Fruit fly (Drosophila melanogaster) whole organism, embryonic: ENCODE data around the gene CG7058.

Experiments used
- ATbp ChIP-seq: fragments of 200-800 bp; sonication (Bioruptor generic); optimal IDR thresholded peaks from 2 replicates; lab custom pipeline; 2017; ENCODE audit warnings: missing biosample characterization, mild to moderate bottlenecking, missing genetic modification characterization, missing genetic modification reagents
- Antp ChIP-seq: fragments of 200-800 bp; sonication (Bioruptor generic); optimal IDR thresholded peaks from 3 replicates; lab custom pipeline; 2016; ENCODE audit warnings: missing biosample characterization, missing genetic modification characterization
- Bdp1 ChIP-seq: fragments of 200-800 bp; sonication (Bioruptor generic); optimal IDR thresholded peaks from 3 replicates; lab custom pipeline; 2016; ENCODE audit warnings: missing biosample characterization, missing genetic modification characterization
- CG10147 ChIP-seq: fragments of 200-800 bp; sonication (Bioruptor generic); optimal IDR thresholded peaks from 2 replicates; lab custom pipeline; 2019; ENCODE audit warnings: missing biosample characterization, mild to moderate bottlenecking, missing genetic modification characterization, moderate library complexity
- CG10209 ChIP-seq: fragments of 200-800 bp; sonication (Bioruptor generic); optimal IDR thresholded peaks from 3 replicates; lab custom pipeline; 2017; ENCODE audit warnings: missing biosample characterization, mild to moderate bottlenecking, missing genetic modification characterization, missing genetic modification reagents
- CG10267 ChIP-seq: fragments of 200-800 bp; sonication (Bioruptor generic); optimal IDR thresholded peaks from 2 replicates; lab custom pipeline; 2018; ENCODE audit warnings: missing biosample characterization, mild to moderate bottlenecking, missing genetic modification characterization, moderate library complexity
- CG10462 ChIP-seq: fragments of 200-800 bp; sonication (Bioruptor generic); optimal IDR thresholded peaks from 2 replicates; lab custom pipeline; 2016; ENCODE audit warnings: missing biosample characterization, missing genetic modification characterization
- CG10979 ChIP-seq: fragments of 200-800 bp; sonication (Bioruptor generic); optimal IDR thresholded peaks from 2 replicates; lab custom pipeline; 2018; ENCODE audit warnings: missing biosample characterization, mild to moderate bottlenecking, missing genetic modification characterization, moderate library complexity
- CG12942 ChIP-seq: fragments of 200-800 bp; sonication (Bioruptor generic); optimal IDR thresholded peaks from 3 replicates; lab custom pipeline; 2016; ENCODE audit warnings: missing biosample characterization, missing genetic modification characterization
- CG14050 ChIP-seq: fragments of 200-800 bp; sonication (Bioruptor generic); IDR thresholded peaks from 3 replicates; pipeline ENCODE4 v1.3.6; 2022; ENCODE audit warnings: missing biosample characterization, missing genetic modification characterization
- CG14965 ChIP-seq: fragments of 200-800 bp; sonication (Bioruptor generic); optimal IDR thresholded peaks from 2 replicates; lab custom pipeline; 2016; ENCODE audit warnings: missing biosample characterization, missing genetic modification characterization, borderline replicate concordance
- CG15073 ChIP-seq: fragments of 200-800 bp; sonication (Bioruptor generic); optimal IDR thresholded peaks from 2 replicates; lab custom pipeline; 2016; ENCODE audit warnings: missing biosample characterization, missing genetic modification characterization
- CG17568 ChIP-seq: fragments of 200-800 bp; sonication (Bioruptor generic); optimal IDR thresholded peaks from 2 replicates; lab custom pipeline; 2018; ENCODE audit warnings: missing biosample characterization, mild to moderate bottlenecking, missing genetic modification characterization, moderate library complexity
- CG17829 ChIP-seq: fragments of 200-800 bp; optimal IDR thresholded peaks from 2 replicates; lab custom pipeline; 2019; ENCODE audit warnings: missing biosample characterization, mild to moderate bottlenecking, missing genetic modification characterization, moderate library complexity
- CG1792 ChIP-seq: fragments of 200-800 bp; sonication (Bioruptor generic); optimal IDR thresholded peaks from 2 replicates; lab custom pipeline; 2016; ENCODE audit warnings: missing biosample characterization, missing genetic modification characterization
- CG1832 ChIP-seq: fragments of 200-800 bp; sonication (Bioruptor generic); optimal IDR thresholded peaks from 2 replicates; lab custom pipeline; 2017; ENCODE audit warnings: missing biosample characterization, mild to moderate bottlenecking, missing genetic modification characterization, inconsistent platforms
- CG18619 ChIP-seq: fragments of 200-800 bp; sonication (Bioruptor generic); optimal IDR thresholded peaks from 3 replicates; lab custom pipeline; 2017; ENCODE audit warnings: missing biosample characterization, mild to moderate bottlenecking, missing genetic modification characterization
- CG2199 ChIP-seq: fragments of 200-800 bp; sonication (Bioruptor generic); IDR thresholded peaks from 3 replicates; pipeline ENCODE4 v1.3.6; 2022; ENCODE audit warnings: missing biosample characterization, missing genetic modification characterization
- CG2678 ChIP-seq: fragments of 200-800 bp; sonication (Bioruptor generic); optimal IDR thresholded peaks from 3 replicates; lab custom pipeline; 2019; ENCODE audit warnings: missing biosample characterization, mild to moderate bottlenecking, missing genetic modification characterization, moderate library complexity
- CG42726 ChIP-seq: fragments of 200-800 bp; sonication (Bioruptor generic); IDR thresholded peaks from 2 replicates; pipeline ENCODE4 v1.3.6; 2022; ENCODE audit warnings: missing biosample characterization, missing genetic modification characterization; ENCODE audit not compliant: partially characterized antibody
- CG7271 ChIP-seq: fragments of 200-800 bp; sonication (Bioruptor generic); optimal IDR thresholded peaks from 2 replicates; lab custom pipeline; 2018; ENCODE audit warnings: missing biosample characterization, mild to moderate bottlenecking, missing genetic modification characterization, moderate library complexity
- CG9437 ChIP-seq: fragments of 200-800 bp; sonication (Bioruptor generic); optimal IDR thresholded peaks from 2 replicates; lab custom pipeline; 2018; ENCODE audit warnings: missing biosample characterization, mild to moderate bottlenecking, missing genetic modification characterization
- D19B ChIP-seq: fragments of 200-800 bp; sonication (Bioruptor generic); optimal IDR thresholded peaks from 2 replicates; lab custom pipeline; 2017; ENCODE audit warnings: missing biosample characterization, mild to moderate bottlenecking, missing genetic modification characterization
- Fer2 ChIP-seq: fragments of 200-800 bp; sonication (Bioruptor generic); optimal IDR thresholded peaks from 2 replicates; lab custom pipeline; 2018; ENCODE audit warnings: missing biosample characterization, mild to moderate bottlenecking, missing genetic modification characterization, moderate library complexity
- GATAe ChIP-seq: fragments of 200-800 bp; sonication (Bioruptor generic); conservative IDR thresholded peaks from 2 replicates; pipeline ENCODE4 v1.3.6; 2022; ENCODE audit warnings: missing biosample characterization, missing genetic modification characterization
- Hr78 ChIP-seq, 2 experiments: fragments of 200-800 bp in 1 of 2; fragments of >200 bp in 1 of 2; sonication (Bioruptor generic) in 1 of 2; optimal IDR thresholded peaks; 2 replicates each; lab custom pipeline; 2017 to 2019; ENCODE audit warnings: missing biosample characterization in 2 of 2, missing genetic modification characterization in 2 of 2, mild to moderate bottlenecking in 1 of 2, moderate library complexity in 1 of 2
- Lim3 ChIP-seq: fragments of 200-800 bp; sonication (Bioruptor generic); IDR thresholded peaks from 2 replicates; pipeline ENCODE4 v1.3.6; 2022; ENCODE audit warnings: missing biosample characterization, missing genetic modification characterization
- MBD-R2 ChIP-seq: fragments of 200-800 bp; sonication (Bioruptor generic); IDR thresholded peaks from 2 replicates; pipeline ENCODE4 v1.3.6; 2022; ENCODE audit warnings: missing biosample characterization, missing genetic modification characterization
- Sox102F ChIP-seq: fragments of 200-800 bp; sonication (Bioruptor generic); optimal IDR thresholded peaks from 2 replicates; lab custom pipeline; 2018; ENCODE audit warnings: missing biosample characterization, mild to moderate bottlenecking, missing genetic modification characterization, moderate library complexity
- Xbp1 ChIP-seq: fragments of 200-800 bp; sonication (Bioruptor generic); optimal IDR thresholded peaks from 3 replicates; lab custom pipeline; 2016; ENCODE audit warnings: missing biosample characterization, mild to moderate bottlenecking, missing genetic modification characterization
- caup ChIP-seq: fragments of 200-800 bp; sonication (Bioruptor generic); optimal IDR thresholded peaks from 3 replicates; lab custom pipeline; 2017; ENCODE audit warnings: missing biosample characterization, mild to moderate bottlenecking, missing genetic modification characterization, moderate library complexity; ENCODE audit not compliant: severe bottlenecking
- disco-r ChIP-seq: fragments of 200-800 bp; sonication (Bioruptor generic); optimal IDR thresholded peaks from 2 replicates; lab custom pipeline; 2016; ENCODE audit warnings: missing biosample characterization, missing genetic modification characterization
- dpn ChIP-seq, 2 experiments: fragments of 200-800 bp; sonication (Bioruptor generic); optimal IDR thresholded peaks; 3 replicates each; lab custom pipeline; 2016; ENCODE audit warnings: missing biosample characterization in 2 of 2, missing genetic modification characterization in 2 of 2
- hbn ChIP-seq: fragments of 200-800 bp; sonication (Bioruptor generic); IDR thresholded peaks from 2 replicates; pipeline ENCODE4 v1.3.6; 2022; ENCODE audit warnings: missing biosample characterization, missing genetic modification characterization; ENCODE audit not compliant: partially characterized antibody
- ind ChIP-seq: fragments of 200-800 bp; sonication (Bioruptor generic); optimal IDR thresholded peaks from 3 replicates; lab custom pipeline; 2016; ENCODE audit warnings: missing biosample characterization, missing genetic modification characterization
- kni ChIP-seq: fragments of 200-800 bp; sonication (Bioruptor generic); optimal IDR thresholded peaks from 3 replicates; lab custom pipeline; 2017; ENCODE audit warnings: mild to moderate bottlenecking, missing biosample characterization, missing genetic modification reagents, missing genetic modification characterization
- lilli ChIP-seq: fragments of 200-800 bp; sonication (Bioruptor generic); optimal IDR thresholded peaks from 3 replicates; lab custom pipeline; 2016; ENCODE audit warnings: missing biosample characterization, missing genetic modification characterization
- maf-S ChIP-seq: fragments of 200-800 bp; sonication (Bioruptor generic); optimal IDR thresholded peaks from 2 replicates; lab custom pipeline; 2016; ENCODE audit warnings: missing biosample characterization, missing genetic modification characterization
- pnt ChIP-seq: fragments of 200-800 bp; sonication (Bioruptor generic); optimal IDR thresholded peaks from 3 replicates; lab custom pipeline; 2016; ENCODE audit warnings: missing biosample characterization, missing genetic modification characterization
- sisA ChIP-seq: fragments of 200-800 bp; sonication (Bioruptor generic); IDR thresholded peaks from 2 replicates; pipeline ENCODE4 v1.3.6; 2022; ENCODE audit warnings: missing biosample characterization, missing genetic modification characterization
- sr ChIP-seq: fragments of 200-800 bp; sonication (Bioruptor generic); IDR thresholded peaks from 3 replicates; pipeline ENCODE4 v1.3.6; 2022; ENCODE audit warnings: missing biosample characterization, missing genetic modification characterization
- stwl ChIP-seq: fragments of 200-800 bp; sonication (Bioruptor generic); optimal IDR thresholded peaks from 3 replicates; lab custom pipeline; 2018; ENCODE audit warnings: missing biosample characterization, mild to moderate bottlenecking, missing genetic modification characterization, moderate library complexity
- tap ChIP-seq: fragments of 200-800 bp; optimal IDR thresholded peaks from 3 replicates; lab custom pipeline; 2019; ENCODE audit warnings: missing biosample characterization, mild to moderate bottlenecking, missing genetic modification characterization, moderate library complexity
- tll ChIP-seq, 2 experiments: fragments of 200-800 bp in 1 of 2; fragments of >200 bp in 1 of 2; sonication (Bioruptor generic) in 1 of 2; optimal IDR thresholded peaks; 2 replicates each; lab custom pipeline; 2017 to 2019; ENCODE audit warnings: missing biosample characterization in 2 of 2, missing genetic modification characterization in 2 of 2, mild to moderate bottlenecking in 1 of 2, moderate library complexity in 1 of 2
- wdn ChIP-seq: fragments of 200-800 bp; sonication (Bioruptor generic); IDR thresholded peaks from 2 replicates; pipeline ENCODE4 v1.3.6; 2022; ENCODE audit warnings: missing biosample characterization, missing genetic modification characterization
- z ChIP-seq: fragments of 200-800 bp; sonication (Bioruptor generic); IDR thresholded peaks from 3 replicates; pipeline ENCODE4 v1.3.6; 2022; ENCODE audit warnings: missing biosample characterization, missing genetic modification characterization
- zf30C ChIP-seq: fragments of 200-800 bp; sonication (Bioruptor generic); optimal IDR thresholded peaks from 3 replicates; lab custom pipeline; 2018; ENCODE audit warnings: missing biosample characterization, mild to moderate bottlenecking, missing genetic modification characterization

The CG7058 gene

DNA sequence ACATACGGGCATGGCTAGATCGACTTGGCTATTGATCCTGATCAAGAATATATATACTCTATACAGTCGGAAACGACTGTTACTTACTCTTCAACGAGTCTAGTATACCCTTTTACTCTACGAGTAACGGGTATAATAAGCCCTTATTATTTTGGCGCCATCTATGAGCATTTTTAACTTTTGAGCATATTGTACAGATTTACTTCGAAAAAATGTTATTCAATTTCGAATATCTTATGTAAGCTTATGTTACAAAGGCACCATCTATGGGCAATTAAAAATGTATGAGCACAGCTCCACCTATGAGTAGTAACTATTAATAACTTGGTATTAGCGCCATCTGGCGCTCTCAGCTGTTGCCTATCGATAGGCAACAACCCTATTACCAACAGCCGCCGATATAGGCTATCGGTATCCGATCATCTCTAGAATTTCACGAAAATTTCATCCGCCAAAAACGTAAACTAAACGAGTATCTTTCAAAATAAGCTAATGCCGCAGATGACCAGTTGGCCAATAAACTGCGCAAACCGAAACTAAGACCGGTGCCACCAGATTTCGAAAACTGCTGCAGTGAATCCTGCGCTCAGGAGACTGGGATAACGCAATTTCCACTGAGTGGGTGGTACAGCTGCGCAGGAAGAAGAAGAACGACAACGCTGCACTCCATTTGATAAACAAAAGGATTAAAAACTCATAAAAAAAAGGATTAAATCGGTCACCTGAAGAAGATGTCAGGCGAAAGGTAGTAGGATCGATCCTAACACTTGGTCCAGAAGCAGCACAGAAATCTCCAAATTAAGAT, 36.9 kb downstream of the CG7058 start, which contains the start of gene htk (continued):
- TF ChIP-seq tll (GFP tag; optimal IDR thresholded peaks at IDR 0.05; lab: Kevin White, UChicago) (no peak), GATAe (GFP tag; lab: Robert Waterston, UW) (no peak), CG10147 (GFP tag; lab: Kevin White, UChicago) (peak; percentile 22), z (no peak; the same call in 2 of the 3 replicates), CG42726 (GFP tag; lab: Robert Waterston, UW) (peak; percentile 96), Hr78 (GFP tag; optimal IDR thresholded peaks at IDR 0.05; lab: Kevin White, UChicago) (no peak), dpn (GFP tag; optimal IDR thresholded peaks at IDR 0.05; lab: Kevin White, UChicago) (peak; percentile 75 to 81), CG10209 (GFP tag; lab: Kevin White, UChicago) (peak; percentile 55), CG12942 (GFP tag; lab: Kevin White, UChicago) (peak; percentile 53), zf30C (GFP tag; lab: Kevin White, UChicago) (no peak), CG18619 (GFP tag; lab: Kevin White, UChicago) (peak; percentile 45), MBD-R2 (peak; percentile 87), wdn (no peak), tap (tag; lab: Kevin White, UChicago) (no peak), sisA (GFP tag; lab: Robert Waterston, UW) (peak; percentile 71), CG10267 (peak; percentile 74), CG10979 (tag; lab: Kevin White, UChicago) (peak; percentile 88), CG17829 (tag; lab: Kevin White, UChicago) (peak; percentile 79), Xbp1 (peak; percentile 82), Fer2 (tag; lab: Kevin White, UChicago) (peak; percentile 24), Bdp1 (GFP tag; lab: Kevin White, UChicago) (peak; percentile 39), CG1792 (GFP tag; lab: Kevin White, UChicago) (peak; percentile 63), CG15073 (no peak), kni (GFP tag; lab: Kevin White, UChicago) (no peak), Antp (peak; percentile 83), CG2199 (peak; percentile 65; the same call in 1 of the 3 replicates), CG7271 (tag; lab: Kevin White, UChicago) (peak; percentile 39), CG2678 (tag; lab: Kevin White, UChicago) (peak; percentile 37), CG17568 (GFP tag; lab: Kevin White, UChicago) (no peak), CG1832 (GFP tag; lab: Kevin White, UChicago) (no peak), CG14050 (GFP tag; lab: Robert Waterston, UW) (no peak), D19B (GFP tag; lab: Kevin White, UChicago) (no peak), CG10462 (GFP tag; lab: Kevin White, UChicago) (peak; percentile 12), hbn (peak; percentile 80), CG14965 (GFP tag; lab: Kevin White, UChicago) (peak; percentile 11), maf-S (GFP tag; lab: Kevin White, UChicago) (peak; percentile 62), lilli (GFP tag; lab: Kevin White, UChicago) (peak; percentile 80), ind (GFP tag; lab: Kevin White, UChicago) (peak; percentile 61), Sox102F (GFP tag; lab: Kevin White, UChicago) (peak; percentile 65), disco-r (peak; percentile 18), CG9437 (GFP tag; lab: Kevin White, UChicago) (peak; percentile 24), stwl (tag; lab: Kevin White, UChicago) (peak; percentile 54), sr (GFP tag; lab: Robert Waterston, UW) (0 out of 3 replicates have a peak, but pooled peaks have one; percentile 2), pnt (GFP tag; lab: Kevin White, UChicago) (peak; percentile 78), caup (GFP tag; lab: Kevin White, UChicago) (peak; percentile 58), ATbp (GFP tag; lab: Kevin White, UChicago) (peak; percentile 56), Lim3 (GFP tag; lab: Robert Waterston, UW) (no peak)
